Worm (Caenorhabditis elegans): Measurements from ENCODE around the gene srw-55.

Gene srw-55

ce11 chrV:15899696-15900095, 40.5 kb downstream of the srw-55 start, which contains the start of gene T06C12.14:
T06C12.14 (plus strand) TSS chrV:15899996.
- TF ChIP-seq fax-1 (tag; optimal IDR thresholded peaks at IDR 0.05) (no peak), C38D4.7 (GFP tag; optimal IDR thresholded peaks at IDR 0.05) (no peak), K02D7.2 (tag; optimal IDR thresholded peaks at IDR 0.05) (no peak), odd-2 (tag; optimal IDR thresholded peaks at IDR 0.05) (no peak), lin-11 (tag; optimal IDR thresholded peaks at IDR 0.05) (no peak), K09A11.1 (tag; optimal IDR thresholded peaks at IDR 0.05; ENCODE audit: insufficient read depth) (no peak)

- TF ChIP-seq hlh-15 (tag; optimal IDR thresholded peaks at IDR 0.05), result no peak
- TF ChIP-seq unc-86 (tag; optimal IDR thresholded peaks at IDR 0.05), result no peak
- TF ChIP-seq sdc-2 (tag; optimal IDR thresholded peaks at IDR 0.05), result no peak
- TF ChIP-seq ama-1 (optimal IDR thresholded peaks at IDR 0.05), result no peak
- no peak for TF ChIP-seq hlh-13 (GFP tag; optimal IDR thresholded peaks at IDR 0.05)
- no peak for TF ChIP-seq eyg-1 (tag; optimal IDR thresholded peaks at IDR 0.05)
- no peak for TF ChIP-seq ceh-2 (tag; optimal IDR thresholded peaks at IDR 0.05)
- no peak for TF ChIP-seq ceh-14 (tag; optimal IDR thresholded peaks at IDR 0.05)
- TF ChIP-seq C08G9.2 (tag; optimal IDR thresholded peaks at IDR 0.05), result no peak
- TF ChIP-seq gmeb-2 (tag; optimal IDR thresholded peaks at IDR 0.05), result no peak
- TF ChIP-seq ahr-1 (tag; optimal IDR thresholded peaks at IDR 0.05), result no peak
- TF ChIP-seq fkh-6 (tag; optimal IDR thresholded peaks at IDR 0.05), result no peak
These were observed 42.5 kb downstream of the srw-55 start, which contains the start of gene str-60 for ce11 chrV:15897696-15898095. str-60 (plus strand) TSS chrV:15897996.

- TF ChIP-seq elt-4 (tag; optimal IDR thresholded peaks at IDR 0.05) (no peak), ceh-22 (tag; optimal IDR thresholded peaks at IDR 0.05) (no peak), C38D4.7 (GFP tag; optimal IDR thresholded peaks at IDR 0.05) (no peak), zip-5 (tag; optimal IDR thresholded peaks at IDR 0.05) (no peak), tbx-7 (tag; optimal IDR thresholded peaks at IDR 0.05) (no peak), sox-4 (tag; optimal IDR thresholded peaks at IDR 0.05) (no peak), lim-6 (tag; optimal IDR thresholded peaks at IDR 0.05) (no peak), F13H6.1 (tag; optimal IDR thresholded peaks at IDR 0.05) (no peak), gmeb-2 (tag; optimal IDR thresholded peaks at IDR 0.05) (no peak), ceh-30 (tag; optimal IDR thresholded peaks at IDR 0.05) (no peak)
These were observed 43.5 kb downstream of the srw-55 start, which contains the start of gene nhr-213 for ce11 chrV:15896671-15897070. nhr-213 (minus strand) TSS chrV:15896771.

DNA sequence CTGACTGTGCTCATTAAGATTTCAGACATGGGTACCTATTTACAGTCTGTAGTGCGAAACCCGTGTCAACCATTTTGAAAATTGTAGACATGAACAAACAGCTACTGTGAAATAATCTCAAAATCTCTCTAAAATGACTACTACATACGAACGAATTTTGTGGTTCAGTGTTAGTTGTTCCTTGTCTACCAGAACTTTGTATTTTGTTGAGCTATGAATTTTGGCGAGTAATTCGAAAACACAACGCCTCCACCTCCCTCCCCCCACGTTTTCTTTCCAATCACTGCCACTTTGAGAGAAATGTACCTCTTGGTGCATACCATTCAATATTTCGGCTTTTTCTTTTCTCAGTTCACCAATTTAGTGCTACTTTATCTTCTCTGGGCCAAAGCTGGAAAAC, 47.5 kb downstream of the srw-55 start, which contains the start of gene T06C12.11:
TSS of gene T06C12.11 (plus strand) at position 301 of the 400 bp plus-strand sequence.
- TF ChIP-seq fkh-6 (tag; optimal IDR thresholded peaks at IDR 0.05), result no peak
- TF ChIP-seq che-1 (tag; optimal IDR thresholded peaks at IDR 0.05), result no peak
- no peak for TF ChIP-seq C38D4.7 (GFP tag; optimal IDR thresholded peaks at IDR 0.05)
- no peak for TF ChIP-seq elt-4 (tag; optimal IDR thresholded peaks at IDR 0.05)
- TF ChIP-seq pat-9 (tag; optimal IDR thresholded peaks at IDR 0.05), result no peak
- no peak for TF ChIP-seq sox-2 (GFP tag; IDR thresholded peaks at IDR 0.05)
- TF ChIP-seq lim-6 (tag; optimal IDR thresholded peaks at IDR 0.05), result no peak

DNA sequence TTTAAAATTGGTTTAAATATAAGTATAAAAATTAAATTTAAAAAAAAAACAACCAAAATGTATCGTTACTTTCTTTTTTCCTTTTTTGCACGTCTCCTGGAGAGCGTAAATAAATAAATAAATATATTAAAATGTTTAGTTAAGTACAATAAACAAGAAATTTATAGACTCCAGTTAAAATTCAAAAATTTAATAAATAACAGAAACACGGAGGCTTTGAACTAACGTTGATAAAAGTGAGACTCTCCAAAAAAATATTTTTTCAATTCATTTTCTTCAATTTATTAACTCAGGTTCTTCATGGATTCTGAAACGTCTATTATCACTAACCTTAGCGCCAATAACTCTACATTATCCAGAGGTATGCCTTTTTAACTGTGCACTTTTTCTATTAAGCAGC, 48.4 kb downstream of the srw-55 start, which contains the start of gene T06C12.12:
TSS of gene T06C12.12 (plus strand) at position 301 of the 400 bp plus-strand sequence.
- TF ChIP-seq pax-1 (tag; optimal IDR thresholded peaks at IDR 0.05), result no peak
- TF ChIP-seq K02D7.2 (tag; optimal IDR thresholded peaks at IDR 0.05), result no peak
- no peak for TF ChIP-seq ceh-48 (tag; optimal IDR thresholded peaks at IDR 0.05)
- TF ChIP-seq ceh-2 (tag; optimal IDR thresholded peaks at IDR 0.05), result no peak
- no peak for TF ChIP-seq ref-2 (tag; optimal IDR thresholded peaks at IDR 0.05)
- no peak for TF ChIP-seq madf-2 (tag; optimal IDR thresholded peaks at IDR 0.05)
- no peak for TF ChIP-seq fax-1 (tag; optimal IDR thresholded peaks at IDR 0.05)
- no peak for TF ChIP-seq elt-2 (tag; optimal IDR thresholded peaks at IDR 0.05)
- TF ChIP-seq unc-42 (tag; optimal IDR thresholded peaks at IDR 0.05), result no peak
- no peak for TF ChIP-seq pha-2 (tag; optimal IDR thresholded peaks at IDR 0.05)
- TF ChIP-seq C08G9.2 (tag; optimal IDR thresholded peaks at IDR 0.05), result no peak
- TF ChIP-seq ceh-24 (tag; optimal IDR thresholded peaks at IDR 0.05), result no peak
- no peak for TF ChIP-seq T23F11.4 (GFP tag; optimal IDR thresholded peaks at IDR 0.05)
